Fruit fly (Drosophila melanogaster) whole organism, embryonic: Measurements from ENCODE around the gene CG33293.

ENCODE experiments used
- B-H2 ChIP-seq: fragments of 200-800 bp; sonication (Bioruptor generic); optimal IDR thresholded peaks from 2 replicates; lab custom pipeline; 2018; ENCODE audit warnings: missing biosample characterization, mild to moderate bottlenecking, missing genetic modification characterization
- CG10267 ChIP-seq: fragments of 200-800 bp; sonication (Bioruptor generic); optimal IDR thresholded peaks from 2 replicates; lab custom pipeline; 2018; ENCODE audit warnings: missing biosample characterization, mild to moderate bottlenecking, missing genetic modification characterization, moderate library complexity
- CG10543 ChIP-seq: fragments of 200-800 bp; sonication (Bioruptor generic); optimal IDR thresholded peaks from 3 replicates; lab custom pipeline; 2017; ENCODE audit warnings: missing biosample characterization, mild to moderate bottlenecking, missing genetic modification characterization, moderate library complexity
- CG12391 ChIP-seq: fragments of 200-800 bp; sonication (Bioruptor generic); optimal IDR thresholded peaks from 3 replicates; lab custom pipeline; 2018; ENCODE audit warnings: missing biosample characterization, mild to moderate bottlenecking, missing genetic modification characterization, moderate library complexity
- CG15514 ChIP-seq: fragments of 200-800 bp; sonication (Bioruptor generic); optimal IDR thresholded peaks from 3 replicates; lab custom pipeline; 2017; ENCODE audit warnings: missing biosample characterization, missing genetic modification characterization, mild to moderate bottlenecking, moderate library complexity, missing genetic modification reagents
- CG17361 ChIP-seq: fragments of 200-800 bp; sonication (Bioruptor generic); IDR thresholded peaks from 3 replicates; pipeline ENCODE4 v1.3.6; 2022; ENCODE audit warnings: missing biosample characterization, missing genetic modification characterization
- CG17385 ChIP-seq: fragments of 200-800 bp; sonication (Bioruptor generic); optimal IDR thresholded peaks from 3 replicates; lab custom pipeline; 2018; ENCODE audit warnings: missing biosample characterization, mild to moderate bottlenecking, missing genetic modification characterization
- CG2678 ChIP-seq: fragments of 200-800 bp; sonication (Bioruptor generic); optimal IDR thresholded peaks from 3 replicates; lab custom pipeline; 2019; ENCODE audit warnings: missing biosample characterization, mild to moderate bottlenecking, missing genetic modification characterization, moderate library complexity
- CG2712 ChIP-seq: fragments of 200-800 bp; optimal IDR thresholded peaks from 3 replicates; lab custom pipeline; 2019; ENCODE audit warnings: missing biosample characterization, mild to moderate bottlenecking, missing genetic modification characterization, moderate library complexity
- CG31365 ChIP-seq: fragments of 200-800 bp; sonication (Bioruptor generic); optimal IDR thresholded peaks from 2 replicates; lab custom pipeline; 2018; ENCODE audit warnings: missing biosample characterization, mild to moderate bottlenecking, missing genetic modification characterization
- CG32772 ChIP-seq: fragments of 200-800 bp; sonication (Bioruptor generic); IDR thresholded peaks from 2 replicates; pipeline ENCODE4 v1.3.6; 2022; ENCODE audit warnings: missing biosample characterization, missing genetic modification characterization
- CG4328 ChIP-seq: fragments of 200-800 bp; sonication (Bioruptor generic); optimal IDR thresholded peaks from 3 replicates; lab custom pipeline; 2017; ENCODE audit warnings: missing biosample characterization, missing genetic modification reagents, missing genetic modification characterization
- CG4617 ChIP-seq: fragments of 200-800 bp; sonication (Bioruptor generic); optimal IDR thresholded peaks from 3 replicates; lab custom pipeline; 2016; ENCODE audit warnings: missing biosample characterization, missing genetic modification characterization, borderline replicate concordance
- CG6689 ChIP-seq: fragments of 200-800 bp; sonication (Bioruptor generic); IDR thresholded peaks from 2 replicates; pipeline ENCODE4 v1.3.6; 2022; ENCODE audit warnings: missing biosample characterization, missing genetic modification characterization
- CG7745 ChIP-seq: fragments of 200-800 bp; sonication (Bioruptor generic); optimal IDR thresholded peaks from 2 replicates; lab custom pipeline; 2018; ENCODE audit warnings: missing biosample characterization, mild to moderate bottlenecking, missing genetic modification characterization, moderate library complexity
- CG7786 ChIP-seq: fragments of 200-800 bp; sonication (Bioruptor generic); optimal IDR thresholded peaks from 2 replicates; lab custom pipeline; 2016; ENCODE audit warnings: missing biosample characterization, missing genetic modification characterization
- CTCF ChIP-seq: fragments of 200-800 bp; sonication (Bioruptor generic); optimal IDR thresholded peaks from 2 replicates; lab custom pipeline; 2017; ENCODE audit warnings: missing biosample characterization, mild to moderate bottlenecking, missing genetic modification characterization, moderate library complexity
- CoRest ChIP-seq: fragments of 200-800 bp; sonication (Bioruptor generic); optimal IDR thresholded peaks from 3 replicates; lab custom pipeline; 2018; ENCODE audit warnings: missing biosample characterization, mild to moderate bottlenecking, missing genetic modification characterization, moderate library complexity
- D ChIP-seq, 2 experiments: fragments of 200-800 bp in 1 of 2; fragments of >200 bp in 1 of 2; sonication (Bioruptor generic) in 1 of 2; optimal IDR thresholded peaks; 2 replicates in 1 of 2; 3 replicates in 1 of 2; lab custom pipeline; 2017; ENCODE audit warnings: mild to moderate bottlenecking in 1 of 2, missing biosample characterization in 1 of 2, missing genetic modification characterization in 1 of 2, missing genetic modification reagents in 1 of 2
- Drgx ChIP-seq: fragments of 200-800 bp; sonication (Bioruptor generic); IDR thresholded peaks from 2 replicates; pipeline ENCODE4 v1.3.6; 2022; ENCODE audit warnings: missing biosample characterization, missing genetic modification characterization
- E2f1 ChIP-seq: fragments of 200-800 bp; sonication (Bioruptor generic); IDR thresholded peaks from 2 replicates; pipeline ENCODE4 v1.3.6; 2022; ENCODE audit warnings: missing biosample characterization, missing genetic modification characterization
- Ets65A ChIP-seq: fragments of 200-800 bp; sonication (Bioruptor generic); peaks from one replicate; lab custom pipeline; 2016; ENCODE audit warnings: missing biosample characterization, missing genetic modification characterization
- Fer1 ChIP-seq: fragments of 200-800 bp; sonication (Bioruptor generic); optimal IDR thresholded peaks from 2 replicates; lab custom pipeline; 2017; ENCODE audit warnings: missing biosample characterization, mild to moderate bottlenecking, missing genetic modification characterization
- Fer2 ChIP-seq: fragments of 200-800 bp; sonication (Bioruptor generic); optimal IDR thresholded peaks from 2 replicates; lab custom pipeline; 2018; ENCODE audit warnings: missing biosample characterization, mild to moderate bottlenecking, missing genetic modification characterization, moderate library complexity
- GATAe ChIP-seq: fragments of 200-800 bp; sonication (Bioruptor generic); conservative IDR thresholded peaks from 2 replicates; pipeline ENCODE4 v1.3.6; 2022; ENCODE audit warnings: missing biosample characterization, missing genetic modification characterization
- H2.0 ChIP-seq: fragments of 200-800 bp; sonication (Bioruptor generic); IDR thresholded peaks from 2 replicates; pipeline ENCODE4 v1.3.6; 2022; ENCODE audit warnings: missing biosample characterization, missing genetic modification characterization
- HLH54F ChIP-seq: fragments of 200-800 bp; sonication (Bioruptor generic); optimal IDR thresholded peaks from 3 replicates; lab custom pipeline; 2016; ENCODE audit warnings: missing biosample characterization, missing genetic modification characterization
- HLHmδ ChIP-seq: fragments of 200-800 bp; sonication (Bioruptor generic); optimal IDR thresholded peaks from 2 replicates; lab custom pipeline; 2018; ENCODE audit warnings: missing biosample characterization, mild to moderate bottlenecking, missing genetic modification characterization, moderate library complexity
- Jarid2 ChIP-seq: fragments of 200-800 bp; sonication (Bioruptor generic); optimal IDR thresholded peaks from 3 replicates; lab custom pipeline; 2017; ENCODE audit warnings: mild to moderate bottlenecking, missing biosample characterization, missing genetic modification reagents, missing genetic modification characterization
- MESR4 ChIP-seq: fragments of 200-800 bp; sonication (Bioruptor generic); optimal IDR thresholded peaks from 2 replicates; lab custom pipeline; 2018; ENCODE audit warnings: missing biosample characterization, mild to moderate bottlenecking, missing genetic modification characterization, moderate library complexity
- Mad ChIP-seq: fragments of 200-800 bp; sonication (Bioruptor generic); optimal IDR thresholded peaks from 2 replicates; lab custom pipeline; 2016; ENCODE audit warnings: missing biosample characterization, missing genetic modification characterization
- Max ChIP-seq: fragments of 200-800 bp; sonication (Bioruptor generic); optimal IDR thresholded peaks from 2 replicates; lab custom pipeline; 2016; ENCODE audit warnings: missing biosample characterization, mild to moderate bottlenecking, missing genetic modification characterization
- Myb ChIP-seq: fragments of 200-800 bp; sonication (Bioruptor generic); optimal IDR thresholded peaks from 2 replicates; lab custom pipeline; 2016; ENCODE audit warnings: missing biosample characterization, missing genetic modification characterization
- Sox100B ChIP-seq: fragments of 200-800 bp; sonication (Bioruptor generic); optimal IDR thresholded peaks from 3 replicates; lab custom pipeline; 2018; ENCODE audit warnings: missing biosample characterization, mild to moderate bottlenecking, missing genetic modification characterization
- Sry-β ChIP-seq: fragments of 200-800 bp; sonication (Bioruptor generic); optimal IDR thresholded peaks from 2 replicates; lab custom pipeline; 2018; ENCODE audit warnings: missing biosample characterization, mild to moderate bottlenecking, missing genetic modification characterization, moderate library complexity
- Ssrp ChIP-seq: fragments of 200-800 bp; sonication (Bioruptor generic); optimal IDR thresholded peaks from 2 replicates; lab custom pipeline; 2018; ENCODE audit warnings: missing biosample characterization, mild to moderate bottlenecking, missing genetic modification characterization, moderate library complexity
- Xrp1 ChIP-seq: fragments of 200-800 bp; sonication (Bioruptor generic); IDR thresholded peaks from 2 replicates; pipeline ENCODE4 v1.3.6; 2022; ENCODE audit warnings: missing biosample characterization, missing genetic modification characterization
- crc ChIP-seq: fragments of 200-800 bp; sonication (Bioruptor generic); optimal IDR thresholded peaks from 2 replicates; lab custom pipeline; 2016; ENCODE audit warnings: missing biosample characterization, missing genetic modification characterization
- cwo ChIP-seq: fragments of 200-800 bp; sonication (Bioruptor generic); optimal IDR thresholded peaks from 3 replicates; lab custom pipeline; 2017; ENCODE audit warnings: missing biosample characterization, missing genetic modification characterization, mild to moderate bottlenecking, moderate library complexity, missing genetic modification reagents
- dmrt99B ChIP-seq: fragments of 200-800 bp; sonication (Bioruptor generic); optimal IDR thresholded peaks from 2 replicates; lab custom pipeline; 2018; ENCODE audit warnings: missing biosample characterization, mild to moderate bottlenecking, missing genetic modification characterization, moderate library complexity
- exex ChIP-seq: fragments of 200-800 bp; sonication (Bioruptor generic); optimal IDR thresholded peaks from 4 replicates; lab custom pipeline; 2018; ENCODE audit warnings: missing biosample characterization, mild to moderate bottlenecking, missing genetic modification characterization, moderate library complexity
- fd64A ChIP-seq: fragments of 200-800 bp; sonication (Bioruptor generic); optimal IDR thresholded peaks from 3 replicates; lab custom pipeline; 2018; ENCODE audit warnings: missing biosample characterization, mild to moderate bottlenecking, missing genetic modification characterization
- h ChIP-seq: fragments of >200 bp; optimal IDR thresholded peaks from 2 replicates; lab custom pipeline; 2017
- lab ChIP-seq: fragments of 200-800 bp; sonication (Bioruptor generic); optimal IDR thresholded peaks from 3 replicates; lab custom pipeline; 2017; ENCODE audit warnings: missing biosample characterization, missing genetic modification characterization, mild to moderate bottlenecking, moderate library complexity, missing genetic modification reagents
- otp ChIP-seq: fragments of 200-800 bp; sonication (Bioruptor generic); IDR thresholded peaks from 3 replicates; pipeline ENCODE4, ENCODE4 v1.3.6; 2022; ENCODE audit warnings: missing biosample characterization, missing genetic modification characterization
- pros ChIP-seq: fragments of 200-800 bp; sonication (Bioruptor generic); optimal IDR thresholded peaks from 3 replicates; lab custom pipeline; 2019; ENCODE audit warnings: missing biosample characterization, mild to moderate bottlenecking, missing genetic modification characterization, moderate library complexity
- psq ChIP-seq: fragments of 200-800 bp; sonication (Bioruptor generic); optimal IDR thresholded peaks from 2 replicates; lab custom pipeline; 2017; ENCODE audit warnings: missing biosample characterization, missing genetic modification characterization
- pzg ChIP-seq: fragments of 200-800 bp; sonication (Bioruptor generic); optimal IDR thresholded peaks from 3 replicates; lab custom pipeline; 2018; ENCODE audit warnings: missing biosample characterization, mild to moderate bottlenecking, missing genetic modification characterization, moderate library complexity
- sr ChIP-seq: fragments of 200-800 bp; sonication (Bioruptor generic); IDR thresholded peaks from 3 replicates; pipeline ENCODE4 v1.3.6; 2022; ENCODE audit warnings: missing biosample characterization, missing genetic modification characterization
- ssp ChIP-seq: fragments of 200-800 bp; sonication (Bioruptor generic); IDR thresholded peaks from 2 replicates; pipeline ENCODE4 v1.3.6; 2022; ENCODE audit warnings: missing biosample characterization, missing genetic modification characterization
- sug ChIP-seq: fragments of 200-800 bp; optimal IDR thresholded peaks from 2 replicates; lab custom pipeline; 2019; ENCODE audit warnings: missing biosample characterization, mild to moderate bottlenecking, missing genetic modification characterization, moderate library complexity
- ttk ChIP-seq: fragments of 200-800 bp; sonication (Bioruptor generic); IDR thresholded peaks from 2 replicates; pipeline ENCODE4 v2.1.2; 2022; ENCODE audit warnings: missing biosample characterization, missing genetic modification characterization
- tup ChIP-seq: fragments of 200-800 bp; sonication (Bioruptor generic); optimal IDR thresholded peaks from 2 replicates; lab custom pipeline; 2016; ENCODE audit warnings: missing biosample characterization, mild to moderate bottlenecking, missing genetic modification characterization, moderate library complexity

The CG33293 gene

DNA sequence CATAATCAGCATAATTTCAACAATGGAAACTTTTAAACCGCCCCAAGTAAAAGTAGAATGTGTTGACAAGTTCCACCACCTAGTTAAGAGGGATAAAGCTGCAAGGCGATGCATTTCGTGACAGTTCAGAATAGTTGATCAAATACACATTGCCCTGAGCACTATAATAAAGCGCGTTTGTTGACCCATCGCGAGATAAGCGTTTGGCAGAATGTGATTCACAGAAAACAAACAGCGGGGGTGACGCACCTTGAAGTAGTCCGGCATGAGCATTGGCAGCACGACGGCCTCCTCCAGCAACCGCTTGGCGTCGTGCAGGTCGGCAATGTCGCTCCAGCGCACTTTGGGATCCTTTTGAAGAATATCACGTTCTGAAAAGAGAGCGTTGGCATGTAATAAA is 11.1 kb downstream of the CG33293 start:
- TF ChIP-seq Drgx (GFP tag; lab: Robert Waterston, UW) = 0 out of 2 replicates have a peak, but pooled peaks have one; percentile 8
- TF ChIP-seq Mad (GFP tag; lab: Kevin White, UChicago) = no peak
- no peak for TF ChIP-seq h (lab: Kevin White, UChicago)
- no peak for TF ChIP-seq CG32772 (GFP tag; lab: Robert Waterston, UW)
- TF ChIP-seq lab (GFP tag; lab: Kevin White, UChicago) = peak; percentile 23
- no peak for TF ChIP-seq Fer2
- no peak for TF ChIP-seq H2.0 (GFP tag; lab: Robert Waterston, UW)
- TF ChIP-seq fd64A (GFP tag; lab: Kevin White, UChicago) = peak; percentile 4
- TF ChIP-seq CG2678 (tag; lab: Kevin White, UChicago) = no peak
- TF ChIP-seq CoRest = no peak
- no peak for TF ChIP-seq crc
- no peak for TF ChIP-seq psq
- no peak for TF ChIP-seq Fer1 (GFP tag; lab: Kevin White, UChicago)
- no peak for TF ChIP-seq CG4328
- TF ChIP-seq pros = no peak
- TF ChIP-seq CG12391 (tag; lab: Kevin White, UChicago) = no peak
- peak; percentile 21; the same call in 1 of the 2 replicates for TF ChIP-seq Xrp1 (GFP tag; lab: Robert Waterston, UW)
- TF ChIP-seq HLHmδ (GFP tag; lab: Kevin White, UChicago) = peak; percentile 11
- TF ChIP-seq CG31365 (tag; lab: Kevin White, UChicago) = no peak
- TF ChIP-seq CG17385 (GFP tag; lab: Kevin White, UChicago) = no peak
- no peak for TF ChIP-seq CG6689 (GFP tag; lab: Robert Waterston, UW)
- TF ChIP-seq CG17361 (GFP tag; lab: Robert Waterston, UW) = no peak
- TF ChIP-seq tup (GFP tag; lab: Kevin White, UChicago) = no peak
- no peak for TF ChIP-seq E2f1 (GFP tag; lab: Robert Waterston, UW)
- TF ChIP-seq Sry-β (GFP tag; lab: Kevin White, UChicago) = no peak
- peak; percentile 47 for TF ChIP-seq CG2712 (tag; lab: Kevin White, UChicago)
- no peak for TF ChIP-seq ttk (GFP tag; lab: Robert Waterston, UW)
- TF ChIP-seq Jarid2 (GFP tag; lab: Kevin White, UChicago) = no peak
- no peak for TF ChIP-seq Sox100B
- TF ChIP-seq sug (tag; lab: Kevin White, UChicago) = peak; percentile 12
- TF ChIP-seq dmrt99B (tag; lab: Kevin White, UChicago) = no peak
- TF ChIP-seq ssp (GFP tag; lab: Robert Waterston, UW) = no peak
- TF ChIP-seq GATAe = no peak
- TF ChIP-seq sr (GFP tag; lab: Robert Waterston, UW) = no peak
- TF ChIP-seq HLH54F (GFP tag; lab: Kevin White, UChicago) = no peak

- TF ChIP-seq Ets65A (GFP tag; lab: Kevin White, UChicago) (no peak), CG7745 (tag; lab: Kevin White, UChicago) (no peak), Max (GFP tag; lab: Kevin White, UChicago) (no peak), CG7786 (GFP tag; lab: Kevin White, UChicago) (no peak), CG10543 (GFP tag; lab: Kevin White, UChicago) (no peak), CTCF (GFP tag; lab: Kevin White, UChicago) (peak; percentile 43), otp (GFP tag; lab: Robert Waterston, UW) (no peak), B-H2 (GFP tag; lab: Kevin White, UChicago) (no peak), CG4617 (peak; percentile 64), CG10267 (peak; percentile 26), cwo (GFP tag; lab: Kevin White, UChicago) (no peak), pzg (GFP tag; lab: Kevin White, UChicago) (peak; percentile 68), CG15514 (GFP tag; lab: Kevin White, UChicago) (peak; percentile 24), D (optimal IDR thresholded peaks at IDR 0.05; lab: Kevin White, UChicago) (peak; percentile 41), D (GFP tag; optimal IDR thresholded peaks at IDR 0.05; lab: Kevin White, UChicago) (no peak), MESR4 (peak; percentile 93), Ssrp (tag; lab: Kevin White, UChicago) (no peak), exex (tag; lab: Kevin White, UChicago) (no peak), Myb (peak; percentile 75)
Observed at dm6 chr3R:5226025-5226424, 14.5 kb downstream of the CG33293 start, which contains the start of gene Vps37B. Vps37B (plus strand) TSS chr3R:5226158.
